Worm (Caenorhabditis elegans) whole organism, L4 larva: ENCODE measurements around the gene faah-1.

Source experiments
- ceh-82 ChIP-seq: sonication (generic microtip); optimal IDR thresholded peaks from 2 replicates; lab custom pipeline; 2017; ENCODE audit warnings: missing biosample characterization, missing genetic modification characterization
- nhr-25 ChIP-seq: sonication (generic microtip); optimal IDR thresholded peaks from 2 replicates; lab custom pipeline; 2017; ENCODE audit warnings: missing genetic modification characterization, mild to moderate bottlenecking, missing compliant biosample characterization, antibody characterized with exemption, moderate library complexity, borderline replicate concordance; ENCODE audit not compliant: insufficient read depth
- nhr-28 ChIP-seq: fragments of 150-350 bp; optimal IDR thresholded peaks from 2 replicates; lab custom pipeline; 2014; ENCODE audit warnings: missing biosample characterization, missing genetic modification characterization
- unc-130 ChIP-seq: sonication (generic microtip); optimal IDR thresholded peaks from 2 replicates; lab custom pipeline; 2016; ENCODE audit warnings: missing genetic modification reagents, missing genetic modification characterization, missing compliant biosample characterization
- zag-1 ChIP-seq: fragments of 150-350 bp; optimal IDR thresholded peaks from 2 replicates; lab custom pipeline; 2014; ENCODE audit warnings: missing biosample characterization, missing genetic modification characterization

DNA sequence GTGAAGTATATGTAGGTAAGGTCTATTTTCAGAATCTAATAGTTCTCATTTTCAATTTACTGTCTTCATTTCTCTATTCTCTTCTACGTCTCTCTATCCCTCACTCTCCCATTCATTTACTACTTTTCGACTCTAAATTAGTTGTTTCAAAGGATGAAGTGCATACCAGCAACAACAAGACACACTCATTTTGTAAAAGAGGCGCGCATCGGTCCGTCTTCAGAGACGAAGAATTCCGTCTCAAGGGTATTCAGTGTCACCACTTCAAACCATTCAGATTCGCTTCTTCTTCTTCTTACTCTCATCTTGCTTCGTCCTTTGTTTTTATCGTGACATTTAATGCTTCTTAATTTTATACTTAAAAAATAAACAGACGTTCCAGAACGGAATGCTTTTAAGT, 12.2 kb downstream of the faah-1 start:
- TF ChIP-seq nhr-25 (no peak), zag-1 (tag; lab: Kevin White, UChicago) (no peak), nhr-28 (tag; lab: Kevin White, UChicago) (no peak), ceh-82 (no peak), unc-130 (GFP tag; lab: Kevin White, UChicago) (no peak)
